Worm (Caenorhabditis elegans): ENCODE data around the gene inft-2.

- TF ChIP-seq him-1 (tag; optimal IDR thresholded peaks at IDR 0.05): no peak
- TF ChIP-seq W03F9.2 (tag; optimal IDR thresholded peaks at IDR 0.05): no peak
Measured at ce11 chrV:12954261-12954660, 47.9 kb upstream of the inft-2 start.
